Fruit fly (Drosophila melanogaster): ENCODE results near the gene Eip78C.

dm6 chr3L:21176935-21177581, 49.4 kb upstream of the Eip78C start:
- TF ChIP-seq CG12768 (GFP tag; optimal IDR thresholded peaks at IDR 0.05) (no peak), CG14711 (tag; optimal IDR thresholded peaks at IDR 0.05) (peak; percentile 47), Crg-1 (GFP tag; optimal IDR thresholded peaks at IDR 0.05) (no peak)

Data from whole organism, adult.